Worm (Caenorhabditis elegans) whole organism, L1 larva: ENCODE results near the gene C04A11.2.

Experiments
- C04F5.9 ChIP-seq: sonication (generic microtip); optimal IDR thresholded peaks from 2 replicates; lab custom pipeline; 2016; ENCODE audit warnings: missing genetic modification characterization, missing compliant biosample characterization
- C16A3.4 ChIP-seq: fragments of 150-350 bp; optimal IDR thresholded peaks from 2 replicates; lab custom pipeline; 2014; ENCODE audit warnings: missing biosample characterization, missing genetic modification characterization
- C34B4.2 ChIP-seq: sonication (generic microtip); optimal IDR thresholded peaks from 2 replicates; lab custom pipeline; 2017; ENCODE audit warnings: mild to moderate bottlenecking, missing genetic modification characterization, missing compliant biosample characterization
- F16B12.6 ChIP-seq: fragments of 150-350 bp; optimal IDR thresholded peaks from 2 replicates; lab custom pipeline; 2014; ENCODE audit warnings: missing biosample characterization, missing genetic modification characterization
- Y116A8C.19 ChIP-seq: sonication (generic microtip); optimal IDR thresholded peaks from 2 replicates; lab custom pipeline; 2016; ENCODE audit warnings: missing compliant biosample characterization, missing genetic modification characterization, borderline replicate concordance
- alr-1 ChIP-seq: fragments of 200-800 bp; sonication (Bioruptor generic); optimal IDR thresholded peaks from 2 replicates; lab custom pipeline; 2018; ENCODE audit warnings: borderline replicate concordance, mild to moderate bottlenecking, missing genetic modification characterization, missing compliant biosample characterization
- aly-2 ChIP-seq: fragments of 150-350 bp; optimal IDR thresholded peaks from 2 replicates; lab custom pipeline; 2014; ENCODE audit warnings: missing biosample characterization, missing genetic modification characterization
- blmp-1 ChIP-seq: fragments of 150-350 bp; optimal IDR thresholded peaks from 2 replicates; lab custom pipeline; 2014; ENCODE audit warnings: missing biosample characterization, missing genetic modification characterization
- ceh-63 ChIP-seq: fragments of 200-800 bp; sonication (Bioruptor generic); optimal IDR thresholded peaks from 2 replicates; lab custom pipeline; 2018; ENCODE audit warnings: mild to moderate bottlenecking, missing genetic modification characterization, missing compliant biosample characterization
- ceh-8 ChIP-seq: fragments of 200-800 bp; sonication (Bioruptor generic); optimal IDR thresholded peaks from 2 replicates; lab custom pipeline; 2018; ENCODE audit warnings: mild to moderate bottlenecking, missing genetic modification characterization, moderate library complexity, missing compliant biosample characterization
- ceh-88 ChIP-seq: fragments of 200-800 bp; sonication (Bioruptor generic); IDR thresholded peaks from 2 replicates; pipeline ENCODE4 v1.3.6; 2022; ENCODE audit warnings: missing genetic modification characterization, missing compliant biosample characterization
- ceh-90 ChIP-seq: sonication (generic microtip); optimal IDR thresholded peaks from 2 replicates; lab custom pipeline; 2016; ENCODE audit warnings: missing genetic modification characterization, missing compliant biosample characterization
- dsc-1 ChIP-seq: sonication (generic microtip); optimal IDR thresholded peaks from 2 replicates; lab custom pipeline; 2016; ENCODE audit warnings: mild to moderate bottlenecking, missing genetic modification characterization, missing compliant biosample characterization
- egl-13 ChIP-seq: sonication (generic microtip); optimal IDR thresholded peaks from 2 replicates; lab custom pipeline; 2016; ENCODE audit warnings: missing genotype, missing genetic modification reagents, missing genetic modification characterization, missing compliant biosample characterization
- egl-27 ChIP-seq, 2 experiments: fragments of 150-350 bp in 1 of 2; sonication (generic microtip); optimal IDR thresholded peaks; 3 replicates each; lab custom pipeline; 2017 to 2018; ENCODE audit warnings: missing biosample characterization in 2 of 2, missing genetic modification characterization in 2 of 2, missing genetic modification reagents in 2 of 2
- elt-3 ChIP-seq, 6 experiments: fragments of 150-350 bp in 1 of 6; sonication (generic microtip); optimal IDR thresholded peaks; 2 replicates each; lab custom pipeline; 2017 to 2018; ENCODE audit warnings: missing biosample characterization in 6 of 6, missing genetic modification characterization in 6 of 6, inconsistent platforms in 1 of 6
- fkh-4 ChIP-seq: sonication (generic microtip); optimal IDR thresholded peaks from 2 replicates; lab custom pipeline; 2016; ENCODE audit warnings: missing compliant biosample characterization, missing genetic modification characterization, borderline replicate concordance
- fkh-8 ChIP-seq: sonication (generic microtip); optimal IDR thresholded peaks from 2 replicates; lab custom pipeline; 2016; ENCODE audit warnings: mild to moderate bottlenecking, missing genetic modification characterization, missing compliant biosample characterization
- grh-1 ChIP-seq: fragments of 200-800 bp; sonication (Bioruptor generic); IDR thresholded peaks from 2 replicates; pipeline ENCODE4 v1.3.6; 2022; ENCODE audit warnings: missing genetic modification reagents, missing genetic modification characterization, missing compliant biosample characterization
- hlh-4 ChIP-seq: sonication (generic microtip); optimal IDR thresholded peaks from 2 replicates; lab custom pipeline; 2016; ENCODE audit warnings: mild to moderate bottlenecking, missing genetic modification characterization, missing compliant biosample characterization
- hpl-2 ChIP-seq: fragments of 150-350 bp; optimal IDR thresholded peaks from 2 replicates; lab custom pipeline; 2014; ENCODE audit warnings: missing biosample characterization, missing genetic modification reagents, missing genetic modification characterization
- irx-1 ChIP-seq: sonication (generic microtip); optimal IDR thresholded peaks from 2 replicates; lab custom pipeline; 2016; ENCODE audit warnings: missing genetic modification characterization, missing compliant biosample characterization
- isw-1 ChIP-seq: fragments of 200-800 bp; sonication (Bioruptor generic); IDR thresholded peaks from 2 replicates; pipeline ENCODE4 v1.3.6; 2022; ENCODE audit warnings: missing genetic modification characterization, missing compliant biosample characterization
- lin-13 ChIP-seq: fragments of 150-350 bp; optimal IDR thresholded peaks from 2 replicates; lab custom pipeline; 2014; ENCODE audit warnings: missing biosample characterization, missing genetic modification reagents, missing genetic modification characterization
- lin-14 ChIP-seq: fragments of 200-800 bp; sonication (Bioruptor generic); optimal IDR thresholded peaks from 2 replicates; lab custom pipeline; 2018; ENCODE audit warnings: mild to moderate bottlenecking, missing genetic modification characterization, moderate library complexity, missing compliant biosample characterization
- lin-15B ChIP-seq: fragments of 150-350 bp; sonication (generic microtip); optimal IDR thresholded peaks from 3 replicates; lab custom pipeline; 2014; ENCODE audit warnings: missing biosample characterization, missing genetic modification characterization
- lin-35 ChIP-seq, 2 experiments: fragments of 150-350 bp; optimal IDR thresholded peaks; 2 replicates each; lab custom pipeline; 2014; ENCODE audit warnings: missing biosample characterization in 2 of 2, missing genetic modification characterization in 2 of 2, missing genetic modification reagents in 2 of 2
- lir-3 ChIP-seq: sonication (generic microtip); optimal IDR thresholded peaks from 2 replicates; lab custom pipeline; 2016; ENCODE audit warnings: mild to moderate bottlenecking, missing genetic modification characterization, moderate library complexity, missing compliant biosample characterization; ENCODE audit not compliant: poor library complexity
- mdl-1 ChIP-seq, 2 experiments: fragments of 150-350 bp; optimal IDR thresholded peaks; 2 replicates each; lab custom pipeline; 2014 to 2017; ENCODE audit warnings: missing biosample characterization in 2 of 2, missing genetic modification characterization in 2 of 2, inconsistent platforms in 1 of 2
- mef-2 ChIP-seq: fragments of 150-350 bp; optimal IDR thresholded peaks from 2 replicates; lab custom pipeline; 2014; ENCODE audit warnings: missing biosample characterization, missing genetic modification characterization
- mep-1 ChIP-seq: fragments of 150-350 bp; optimal IDR thresholded peaks from 2 replicates; lab custom pipeline; 2014; ENCODE audit warnings: missing biosample characterization, missing genetic modification characterization
- nhr-12 ChIP-seq: sonication (generic microtip); optimal IDR thresholded peaks from 2 replicates; lab custom pipeline; 2017; ENCODE audit warnings: missing biosample characterization, missing genetic modification characterization
- nhr-28 ChIP-seq: fragments of 150-350 bp; optimal IDR thresholded peaks from 2 replicates; lab custom pipeline; 2014; ENCODE audit warnings: missing biosample characterization, missing genetic modification characterization
- nhr-71 ChIP-seq: sonication (generic microtip); optimal IDR thresholded peaks from 2 replicates; lab custom pipeline; 2016; ENCODE audit warnings: mild to moderate bottlenecking, missing genetic modification characterization, moderate library complexity, missing compliant biosample characterization
- nhr-77 ChIP-seq: fragments of 150-350 bp; optimal IDR thresholded peaks from 2 replicates; lab custom pipeline; 2014; ENCODE audit warnings: missing biosample characterization, missing genetic modification characterization
- nhr-84 ChIP-seq: sonication (generic microtip); optimal IDR thresholded peaks from 2 replicates; lab custom pipeline; 2017; ENCODE audit warnings: missing biosample characterization, missing genetic modification characterization
- nhr-85 ChIP-seq: sonication (generic microtip); peaks from one replicate; lab custom pipeline; 2016; ENCODE audit warnings: missing genetic modification characterization, inconsistent platforms, missing compliant biosample characterization
- nhr-90 ChIP-seq: sonication (generic microtip); optimal IDR thresholded peaks from 2 replicates; lab custom pipeline; 2016; ENCODE audit warnings: mild to moderate bottlenecking, missing genetic modification characterization, missing compliant biosample characterization; ENCODE audit not compliant: poor library complexity
- pax-3 ChIP-seq: fragments of 200-800 bp; sonication (Bioruptor generic); optimal IDR thresholded peaks from 2 replicates; lab custom pipeline; 2018; ENCODE audit warnings: mild to moderate bottlenecking, missing genetic modification characterization, moderate library complexity, missing compliant biosample characterization
- rnt-1 ChIP-seq: sonication (generic microtip); optimal IDR thresholded peaks from 2 replicates; lab custom pipeline; 2016; ENCODE audit warnings: mild to moderate bottlenecking, missing genetic modification characterization, moderate library complexity, missing compliant biosample characterization
- snpc-4 ChIP-seq: fragments of 150-350 bp; optimal IDR thresholded peaks from 2 replicates; lab custom pipeline; 2014; ENCODE audit warnings: missing biosample characterization, missing genetic modification characterization
- snu-23 ChIP-seq: sonication (generic microtip); optimal IDR thresholded peaks from 2 replicates; lab custom pipeline; 2016; ENCODE audit warnings: missing genetic modification characterization, missing compliant biosample characterization
- sox-4 ChIP-seq: sonication (generic microtip); optimal IDR thresholded peaks from 2 replicates; lab custom pipeline; 2016; ENCODE audit warnings: missing genetic modification characterization, missing compliant biosample characterization
- unc-130 ChIP-seq: fragments of 150-350 bp; optimal IDR thresholded peaks from 2 replicates; lab custom pipeline; 2017; ENCODE audit warnings: missing biosample characterization, missing genetic modification characterization, inconsistent platforms
- unc-86 ChIP-seq: sonication (generic microtip); optimal IDR thresholded peaks from 2 replicates; lab custom pipeline; 2016; ENCODE audit warnings: missing genetic modification characterization, missing compliant biosample characterization
- vab-15 ChIP-seq: sonication (generic microtip); optimal IDR thresholded peaks from 2 replicates; lab custom pipeline; 2017; ENCODE audit warnings: missing genotype, mild to moderate bottlenecking, missing genetic modification characterization, missing compliant biosample characterization
- zip-4 ChIP-seq: fragments of 200-800 bp; sonication (Bioruptor generic); optimal IDR thresholded peaks from 2 replicates; lab custom pipeline; 2018; ENCODE audit warnings: mild to moderate bottlenecking, missing genetic modification characterization, moderate library complexity, missing compliant biosample characterization
- ztf-11 ChIP-seq, 2 experiments: sonication (generic microtip); optimal IDR thresholded peaks; 2 replicates each; lab custom pipeline; 2016 to 2017; ENCODE audit warnings: missing genetic modification characterization in 2 of 2, missing biosample characterization in 1 of 2, missing compliant biosample characterization in 1 of 2

C04A11.2 gene

ce11 chrX:13700642-13701233 lies 32.1 kb upstream of the C04A11.2 start (continued):
- peak; percentile 74 for TF ChIP-seq hlh-4 (tag; lab: Kevin White, UChicago)
- TF ChIP-seq sox-4 (tag; lab: Kevin White, UChicago): peak; percentile 100
- TF ChIP-seq elt-3 (tag; optimal IDR thresholded peaks at IDR 0.05; lab: Kevin White, UChicago): peak; percentile 44 to 99 (median 86)
- TF ChIP-seq nhr-84 (tag; lab: Kevin White, UChicago): peak; percentile 83
- TF ChIP-seq zip-4 (GFP tag; lab: Kevin White, UChicago): peak; percentile 96
- peak; percentile 95 for TF ChIP-seq snpc-4 (tag; lab: Kevin White, UChicago)
- TF ChIP-seq nhr-71 (tag; lab: Kevin White, UChicago): peak; percentile 99
- peak; percentile 99 for TF ChIP-seq nhr-85 (tag; lab: Kevin White, UChicago)
- TF ChIP-seq lin-15B (tag; lab: Kevin White, UChicago): peak; percentile 51
- TF ChIP-seq snu-23 (GFP tag; lab: Kevin White, UChicago): peak; percentile 100
- peak; percentile 58 for TF ChIP-seq nhr-28
- peak; percentile 21 to 96 for TF ChIP-seq mdl-1 (tag; optimal IDR thresholded peaks at IDR 0.05; lab: Kevin White, UChicago)
- TF ChIP-seq nhr-90 (tag; lab: Kevin White, UChicago): peak; percentile 100
- TF ChIP-seq grh-1 (GFP tag; lab: Robert Waterston, UW): peak; percentile 97
- TF ChIP-seq C04F5.9 (tag; lab: Kevin White, UChicago): peak; percentile 95
- TF ChIP-seq F16B12.6: peak; percentile 25
- peak; percentile 98 for TF ChIP-seq lin-13 (GFP tag; lab: Kevin White, UChicago)
- peak; percentile 96 for TF ChIP-seq aly-2 (tag; lab: Kevin White, UChicago)
- TF ChIP-seq C16A3.4 (tag; lab: Kevin White, UChicago): peak; percentile 99
- peak; percentile 98 for TF ChIP-seq unc-86 (tag; lab: Kevin White, UChicago)
- TF ChIP-seq lin-14 (GFP tag; lab: Kevin White, UChicago): peak; percentile 98
- TF ChIP-seq ztf-11 (tag; optimal IDR thresholded peaks at IDR 0.05; lab: Kevin White, UChicago): peak; percentile 93 to 97
- TF ChIP-seq isw-1: peak; percentile 92
- peak; percentile 100 for TF ChIP-seq dsc-1 (tag; lab: Kevin White, UChicago)
- TF ChIP-seq pax-3 (tag; lab: Kevin White, UChicago): peak; percentile 96
- TF ChIP-seq ceh-90 (tag; lab: Kevin White, UChicago): no peak
- peak; percentile 99 for TF ChIP-seq nhr-77 (tag; lab: Kevin White, UChicago)
- TF ChIP-seq C34B4.2 (tag; lab: Kevin White, UChicago): peak; percentile 64
- peak; percentile 97 for TF ChIP-seq fkh-4
- TF ChIP-seq irx-1 (tag; lab: Kevin White, UChicago): peak; percentile 100
- TF ChIP-seq egl-13 (tag; lab: Kevin White, UChicago): peak; percentile 99
- peak; percentile 99 for TF ChIP-seq ceh-8
- peak; percentile 98 for TF ChIP-seq ceh-88

ce11 chrX:13697520-13697919 lies 28.9 kb upstream of the C04A11.2 start:
- TF ChIP-seq rnt-1 (tag; lab: Kevin White, UChicago) (no peak), lir-3 (tag; lab: Kevin White, UChicago) (no peak), mep-1 (no peak), egl-13 (tag; lab: Kevin White, UChicago) (no peak), C04F5.9 (tag; lab: Kevin White, UChicago) (no peak), nhr-85 (tag; lab: Kevin White, UChicago) (no peak), hpl-2 (no peak), F16B12.6 (no peak), grh-1 (GFP tag; lab: Robert Waterston, UW) (no peak), lin-35 (GFP tag; optimal IDR thresholded peaks at IDR 0.05; lab: Kevin White, UChicago) (no peak)

- TF ChIP-seq nhr-12 (tag; lab: Kevin White, UChicago) (no peak), lin-14 (GFP tag; lab: Kevin White, UChicago) (peak; percentile 56), unc-86 (tag; lab: Kevin White, UChicago) (no peak), hlh-4 (tag; lab: Kevin White, UChicago) (no peak), Y116A8C.19 (tag; lab: Kevin White, UChicago) (no peak), mef-2 (tag; lab: Kevin White, UChicago) (no peak), egl-27 (tag; optimal IDR thresholded peaks at IDR 0.05; lab: Kevin White, UChicago) (no peak), fkh-8 (tag; lab: Kevin White, UChicago) (peak; percentile 25), unc-130 (tag; lab: Kevin White, UChicago) (no peak), ceh-63 (GFP tag; lab: Kevin White, UChicago) (peak; percentile 40), dsc-1 (tag; lab: Kevin White, UChicago) (peak; percentile 65), alr-1 (no peak), vab-15 (tag; lab: Kevin White, UChicago) (no peak), blmp-1 (tag; lab: Kevin White, UChicago) (no peak)
These were observed 27.5 kb upstream of the C04A11.2 start for ce11 chrX:13696152-13696551.
